Worm (Caenorhabditis elegans) whole organism, L4/young adult: ENCODE results near the gene fbxc-29.

ENCODE experiments used
- W03F9.2 ChIP-seq: fragments of 150-350 bp; optimal IDR thresholded peaks from 2 replicates; lab custom pipeline; 2014; ENCODE audit warnings: missing biosample characterization, missing genetic modification characterization
- dao-5 ChIP-seq: sonication (generic microtip); optimal IDR thresholded peaks from 2 replicates; lab custom pipeline; 2016; ENCODE audit warnings: missing genotype, missing genetic modification characterization, moderate library complexity, missing compliant biosample characterization
- him-1 ChIP-seq: sonication (generic microtip); optimal IDR thresholded peaks from 2 replicates; lab custom pipeline; 2016; ENCODE audit warnings: missing genotype, missing genetic modification reagents, missing genetic modification characterization, missing compliant biosample characterization

DNA sequence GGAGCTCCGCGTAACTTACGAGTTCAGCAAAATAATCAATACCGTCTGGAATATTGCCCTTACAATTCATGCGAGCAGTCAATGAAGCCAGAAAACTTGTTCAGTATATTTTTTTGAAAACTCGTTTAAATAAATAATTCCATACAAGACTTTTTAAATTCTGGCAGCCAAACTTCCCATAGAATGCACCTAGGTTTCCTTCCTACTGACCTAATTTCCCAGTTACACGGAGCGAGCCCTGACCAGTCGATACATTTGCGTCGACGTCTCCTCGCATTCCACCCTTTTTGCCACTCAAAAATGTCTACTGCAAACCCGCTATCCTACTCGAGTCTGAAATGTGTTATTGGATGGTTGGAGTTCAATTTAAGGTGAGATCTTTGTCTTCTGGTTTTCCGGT, 1.4 kb downstream of the fbxc-29 start, which contains the start of gene fbxc-30:
- TF ChIP-seq him-1 (tag; lab: Kevin White, UChicago) = no peak
- no peak for TF ChIP-seq dao-5 (tag; lab: Kevin White, UChicago)
- no peak for TF ChIP-seq W03F9.2 (tag; lab: Kevin White, UChicago)
